Fruit fly (Drosophila melanogaster) whole organism, embryonic: ENCODE data around the gene elgi.

Experiments used
- B-H1 ChIP-seq: fragments of 200-800 bp; sonication (Bioruptor generic); IDR thresholded peaks from 3 replicates; pipeline ENCODE4 v1.3.6; 2022; ENCODE audit warnings: missing biosample characterization, missing genetic modification characterization
- Bgb ChIP-seq: fragments of 200-800 bp; sonication (Bioruptor generic); IDR thresholded peaks from 2 replicates; pipeline ENCODE4 v1.3.6; 2022; ENCODE audit warnings: missing biosample characterization, missing genetic modification characterization; ENCODE audit not compliant: partially characterized antibody
- CG10462 ChIP-seq: fragments of 200-800 bp; sonication (Bioruptor generic); optimal IDR thresholded peaks from 2 replicates; lab custom pipeline; 2016; ENCODE audit warnings: missing biosample characterization, missing genetic modification characterization
- CG10979 ChIP-seq: fragments of 200-800 bp; sonication (Bioruptor generic); optimal IDR thresholded peaks from 2 replicates; lab custom pipeline; 2018; ENCODE audit warnings: missing biosample characterization, mild to moderate bottlenecking, missing genetic modification characterization, moderate library complexity
- CG11696 ChIP-seq: fragments of 200-800 bp; sonication (Bioruptor generic); IDR thresholded peaks from 2 replicates; pipeline ENCODE4 v1.3.6; 2022; ENCODE audit warnings: missing biosample characterization, missing genetic modification characterization
- CG11723 ChIP-seq: fragments of 200-800 bp; sonication (Bioruptor generic); optimal IDR thresholded peaks from 2 replicates; lab custom pipeline; 2017; ENCODE audit warnings: missing biosample characterization, mild to moderate bottlenecking, missing genetic modification characterization
- CG1529 ChIP-seq: fragments of 200-800 bp; sonication (Bioruptor generic); optimal IDR thresholded peaks from 3 replicates; lab custom pipeline; 2018; ENCODE audit warnings: missing biosample characterization, missing genetic modification characterization
- CG15514 ChIP-seq: fragments of 200-800 bp; sonication (Bioruptor generic); optimal IDR thresholded peaks from 3 replicates; lab custom pipeline; 2017; ENCODE audit warnings: missing biosample characterization, missing genetic modification characterization, mild to moderate bottlenecking, moderate library complexity, missing genetic modification reagents
- CG18011 ChIP-seq: fragments of 200-800 bp; sonication (Bioruptor generic); optimal IDR thresholded peaks from 2 replicates; lab custom pipeline; 2017; ENCODE audit warnings: missing biosample characterization, missing genetic modification characterization, mild to moderate bottlenecking, moderate library complexity, missing genotype
- CG2120 ChIP-seq: fragments of 200-800 bp; sonication (Bioruptor generic); optimal IDR thresholded peaks from 3 replicates; lab custom pipeline; 2016; ENCODE audit warnings: missing biosample characterization, missing genetic modification characterization
- CG32772 ChIP-seq: fragments of 200-800 bp; sonication (Bioruptor generic); IDR thresholded peaks from 2 replicates; pipeline ENCODE4 v1.3.6; 2022; ENCODE audit warnings: missing biosample characterization, missing genetic modification characterization
- CG5245 ChIP-seq: fragments of 200-800 bp; sonication (Bioruptor generic); optimal IDR thresholded peaks from 3 replicates; lab custom pipeline; 2016; ENCODE audit warnings: missing biosample characterization, missing genetic modification characterization
- CG5953 ChIP-seq: fragments of 200-800 bp; sonication (Bioruptor generic); IDR thresholded peaks from 2 replicates; pipeline ENCODE4 v1.3.6; 2022; ENCODE audit warnings: missing biosample characterization, missing genetic modification characterization
- CG6683 ChIP-seq: fragments of 200-800 bp; sonication (Bioruptor generic); optimal IDR thresholded peaks from 2 replicates; lab custom pipeline; 2017; ENCODE audit warnings: missing biosample characterization, mild to moderate bottlenecking, missing genetic modification characterization, missing genetic modification reagents
- CG7928 ChIP-seq: fragments of 200-800 bp; sonication (Bioruptor generic); optimal IDR thresholded peaks from 2 replicates; lab custom pipeline; 2017; ENCODE audit warnings: missing biosample characterization, mild to moderate bottlenecking, missing genetic modification characterization
- CG8388 ChIP-seq: fragments of 200-800 bp; sonication (Bioruptor generic); optimal IDR thresholded peaks from 2 replicates; lab custom pipeline; 2019; ENCODE audit warnings: missing biosample characterization, mild to moderate bottlenecking, missing genetic modification characterization, moderate library complexity
- CG9797 ChIP-seq: fragments of 200-800 bp; sonication (Bioruptor generic); optimal IDR thresholded peaks from 3 replicates; lab custom pipeline; 2018; ENCODE audit warnings: missing biosample characterization, mild to moderate bottlenecking, missing genetic modification characterization
- CkIIα-i1 ChIP-seq: fragments of 200-800 bp; sonication (Bioruptor generic); IDR thresholded peaks from 2 replicates; pipeline ENCODE4 v1.3.6; 2022; ENCODE audit warnings: missing biosample characterization, missing genetic modification characterization
- D ChIP-seq, 2 experiments: fragments of 200-800 bp in 1 of 2; fragments of >200 bp in 1 of 2; sonication (Bioruptor generic) in 1 of 2; optimal IDR thresholded peaks; 2 replicates in 1 of 2; 3 replicates in 1 of 2; lab custom pipeline; 2017; ENCODE audit warnings: mild to moderate bottlenecking in 1 of 2, missing biosample characterization in 1 of 2, missing genetic modification characterization in 1 of 2, missing genetic modification reagents in 1 of 2
- Deaf1 ChIP-seq: fragments of 200-800 bp; optimal IDR thresholded peaks from 3 replicates; lab custom pipeline; 2019; ENCODE audit warnings: missing biosample characterization, mild to moderate bottlenecking, missing genetic modification characterization, moderate library complexity
- Dip2 ChIP-seq: fragments of 200-800 bp; sonication (Bioruptor generic); IDR thresholded peaks from 2 replicates; pipeline ENCODE4 v1.3.6; 2022; ENCODE audit warnings: missing biosample characterization, missing genetic modification characterization
- E2f1 ChIP-seq: fragments of 200-800 bp; sonication (Bioruptor generic); IDR thresholded peaks from 2 replicates; pipeline ENCODE4 v1.3.6; 2022; ENCODE audit warnings: missing biosample characterization, missing genetic modification characterization
- H15 ChIP-seq: fragments of 200-800 bp; sonication (Bioruptor generic); IDR thresholded peaks from 3 replicates; pipeline ENCODE4 v1.3.6; 2022; ENCODE audit warnings: missing biosample characterization, missing genetic modification characterization
- HHEX ChIP-seq: fragments of 200-800 bp; sonication (Bioruptor generic); optimal IDR thresholded peaks from 3 replicates; lab custom pipeline; 2017; ENCODE audit warnings: missing biosample characterization, mild to moderate bottlenecking, missing genetic modification characterization, missing genetic modification reagents
- HLH3B ChIP-seq: fragments of 200-800 bp; sonication (Bioruptor generic); IDR thresholded peaks from 2 replicates; pipeline ENCODE4 v1.3.6; 2022; ENCODE audit warnings: missing biosample characterization, missing genetic modification characterization
- Hsf ChIP-seq: fragments of 200-800 bp; sonication (Bioruptor generic); optimal IDR thresholded peaks from 3 replicates; lab custom pipeline; 2016; ENCODE audit warnings: missing biosample characterization, missing genetic modification characterization
- Kr ChIP-seq: fragments of 200-800 bp; sonication (Bioruptor generic); optimal IDR thresholded peaks from 2 replicates; lab custom pipeline; 2017; ENCODE audit warnings: missing biosample characterization, mild to moderate bottlenecking, missing genetic modification characterization
- Lpt ChIP-seq: fragments of >200 bp; optimal IDR thresholded peaks from 2 replicates; lab custom pipeline; 2018; ENCODE audit warnings: missing biosample characterization, missing genetic modification characterization
- Optix ChIP-seq: fragments of 200-800 bp; sonication (Bioruptor generic); IDR thresholded peaks from 3 replicates; pipeline ENCODE4 v1.3.6; 2022; ENCODE audit warnings: missing biosample characterization, missing genetic modification characterization
- PHDP ChIP-seq: fragments of 200-800 bp; sonication (Bioruptor generic); optimal IDR thresholded peaks from 3 replicates; lab custom pipeline; 2018; ENCODE audit warnings: missing biosample characterization, mild to moderate bottlenecking, missing genetic modification characterization, moderate library complexity
- Sin3A ChIP-seq: fragments of >200 bp; optimal IDR thresholded peaks from 2 replicates; lab custom pipeline; 2018
- Trl ChIP-seq, 3 experiments: fragments of >200 bp in 2 of 3; fragments of 200-800 bp in 1 of 3; sonication (Bioruptor generic) in 1 of 3; optimal IDR thresholded peaks; 2 replicates in 1 of 3; 3 replicates in 2 of 3; lab custom pipeline; 2016 to 2017; ENCODE audit warnings: missing biosample characterization in 1 of 3, missing genetic modification characterization in 1 of 3
- az2 ChIP-seq: fragments of 200-800 bp; sonication (Bioruptor generic); optimal IDR thresholded peaks from 3 replicates; lab custom pipeline; 2016; ENCODE audit warnings: missing biosample characterization, missing genetic modification characterization
- bcd ChIP-seq: fragments of 200-800 bp; sonication (Bioruptor generic); optimal IDR thresholded peaks from 2 replicates; lab custom pipeline; 2017; ENCODE audit warnings: missing biosample characterization, mild to moderate bottlenecking, missing genetic modification characterization
- chif ChIP-seq, 2 experiments: fragments of 200-800 bp; sonication (Bioruptor generic); optimal IDR thresholded peaks; 3 replicates each; lab custom pipeline; 2016; ENCODE audit warnings: missing biosample characterization in 2 of 2, missing genetic modification characterization in 2 of 2
- dati ChIP-seq: fragments of 200-800 bp; sonication (Bioruptor generic); IDR thresholded peaks from 2 replicates; pipeline ENCODE4 v1.3.6; 2022; ENCODE audit warnings: missing biosample characterization, missing genetic modification characterization
- esg ChIP-seq: fragments of 200-800 bp; sonication (Bioruptor generic); conservative IDR thresholded peaks from 2 replicates; pipeline ENCODE4 v1.3.6; 2022; ENCODE audit warnings: missing biosample characterization, missing genetic modification characterization
- gem ChIP-seq: fragments of 200-800 bp; sonication (Bioruptor generic); optimal IDR thresholded peaks from 2 replicates; lab custom pipeline; 2019; ENCODE audit warnings: missing biosample characterization, mild to moderate bottlenecking, missing genetic modification characterization, moderate library complexity
- gsb-n ChIP-seq: fragments of 200-800 bp; sonication (Bioruptor generic); optimal IDR thresholded peaks from 3 replicates; lab custom pipeline; 2018; ENCODE audit warnings: missing biosample characterization, mild to moderate bottlenecking, missing genetic modification characterization
- ind ChIP-seq: fragments of 200-800 bp; sonication (Bioruptor generic); optimal IDR thresholded peaks from 3 replicates; lab custom pipeline; 2016; ENCODE audit warnings: missing biosample characterization, missing genetic modification characterization
- mirr ChIP-seq: fragments of 200-800 bp; sonication (Bioruptor generic); optimal IDR thresholded peaks from 3 replicates; lab custom pipeline; 2018; ENCODE audit warnings: missing biosample characterization, mild to moderate bottlenecking, missing genetic modification characterization
- nerfin-1 ChIP-seq: fragments of 200-800 bp; sonication (Bioruptor generic); optimal IDR thresholded peaks from 3 replicates; lab custom pipeline; 2019; ENCODE audit warnings: missing biosample characterization, mild to moderate bottlenecking, missing genetic modification characterization, moderate library complexity
- nerfin-2 ChIP-seq: fragments of 200-800 bp; sonication (Bioruptor generic); IDR thresholded peaks from 2 replicates; pipeline ENCODE4 v1.3.6; 2022; ENCODE audit warnings: missing biosample characterization, missing genetic modification characterization; ENCODE audit not compliant: partially characterized antibody
- pb ChIP-seq: fragments of 200-800 bp; sonication (Bioruptor generic); optimal IDR thresholded peaks from 3 replicates; lab custom pipeline; 2016; ENCODE audit warnings: missing biosample characterization, missing genetic modification characterization
- pnt ChIP-seq: fragments of 200-800 bp; sonication (Bioruptor generic); optimal IDR thresholded peaks from 3 replicates; lab custom pipeline; 2016; ENCODE audit warnings: missing biosample characterization, missing genetic modification characterization
- shn ChIP-seq: fragments of 200-800 bp; sonication (Bioruptor generic); optimal IDR thresholded peaks from 3 replicates; lab custom pipeline; 2016; ENCODE audit warnings: missing biosample characterization, missing genetic modification characterization
- slbo ChIP-seq: fragments of 200-800 bp; sonication (Bioruptor generic); IDR thresholded peaks from 2 replicates; pipeline ENCODE4 v1.3.6; 2022; ENCODE audit warnings: missing biosample characterization, missing genetic modification characterization
- slou ChIP-seq: fragments of 200-800 bp; sonication (Bioruptor generic); optimal IDR thresholded peaks from 3 replicates; lab custom pipeline; 2016; ENCODE audit warnings: missing biosample characterization, missing genetic modification characterization
- sob ChIP-seq: fragments of 200-800 bp; sonication (Bioruptor generic); IDR thresholded peaks from 2 replicates; pipeline ENCODE4 v1.3.6; 2022; ENCODE audit warnings: missing biosample characterization, missing genetic modification characterization
- vnd ChIP-seq: fragments of 200-800 bp; sonication (Bioruptor generic); IDR thresholded peaks from 3 replicates; pipeline ENCODE4 v1.3.6; 2022; ENCODE audit warnings: missing biosample characterization, missing genetic modification characterization; ENCODE audit not compliant: partially characterized antibody
- zf30C ChIP-seq: fragments of 200-800 bp; sonication (Bioruptor generic); optimal IDR thresholded peaks from 3 replicates; lab custom pipeline; 2018; ENCODE audit warnings: missing biosample characterization, mild to moderate bottlenecking, missing genetic modification characterization

elgi gene

dm6 chr3L:15923352-15923751 is 33.0 kb upstream of the elgi start (continued):
- TF ChIP-seq CG11723 (GFP tag; lab: Kevin White, UChicago) (no peak), pb (GFP tag; lab: Kevin White, UChicago) (no peak), CG15514 (GFP tag; lab: Kevin White, UChicago) (peak; percentile 16), H15 (GFP tag; lab: Robert Waterston, UW) (no peak), chif (GFP tag; optimal IDR thresholded peaks at IDR 0.05; lab: Kevin White, UChicago) (no peak), CG18011 (GFP tag; lab: Kevin White, UChicago) (no peak), CG9797 (GFP tag; lab: Kevin White, UChicago) (no peak), Lpt (GFP tag; lab: Kevin White, UChicago) (no peak), CG6683 (GFP tag; lab: Kevin White, UChicago) (peak; percentile 21), E2f1 (GFP tag; lab: Robert Waterston, UW) (peak; percentile 33; the same call in 1 of the 2 replicates), CG7928 (GFP tag; lab: Kevin White, UChicago) (no peak), gem (tag; lab: Kevin White, UChicago) (peak; percentile 68), Bgb (no peak), PHDP (tag; lab: Kevin White, UChicago) (peak; percentile 46), slou (no peak), slbo (GFP tag; lab: Robert Waterston, UW) (peak; percentile 65), Kr (no peak), HHEX (peak; percentile 24), B-H1 (no peak), CG1529 (GFP tag; lab: Kevin White, UChicago) (no peak), esg (GFP tag; lab: Robert Waterston, UW) (no peak), pnt (GFP tag; lab: Kevin White, UChicago) (no peak), Trl (optimal IDR thresholded peaks at IDR 0.05; lab: Kevin White, UChicago) (no peak), Trl (GFP tag; optimal IDR thresholded peaks at IDR 0.05; lab: Kevin White, UChicago) (no peak), CG5245 (GFP tag; lab: Kevin White, UChicago) (no peak), Dip2 (GFP tag; lab: Robert Waterston, UW) (no peak), vnd (GFP tag; lab: Robert Waterston, UW) (no peak), shn (GFP tag; lab: Kevin White, UChicago) (no peak), Deaf1 (peak; percentile 26), CG5953 (GFP tag; lab: Robert Waterston, UW) (no peak), Optix (GFP tag; lab: Robert Waterston, UW) (no peak), CG2120 (GFP tag; lab: Kevin White, UChicago) (peak; percentile 60), Hsf (GFP tag; lab: Kevin White, UChicago) (peak; percentile 22), CG32772 (0 out of 2 replicates have a peak, but pooled peaks have one; percentile 21), zf30C (GFP tag; lab: Kevin White, UChicago) (no peak), sob (GFP tag; lab: Robert Waterston, UW) (0 out of 2 replicates have a peak, but pooled peaks have one; percentile 20), dati (GFP tag; lab: Robert Waterston, UW) (no peak), ind (GFP tag; lab: Kevin White, UChicago) (peak; percentile 21), HLH3B (GFP tag; lab: Robert Waterston, UW) (0 out of 2 replicates have a peak, but pooled peaks have one; percentile 53), CG10979 (tag; lab: Kevin White, UChicago) (peak; percentile 45), Sin3A (no peak), CkIIα-i1 (GFP tag; lab: Robert Waterston, UW) (no peak), mirr (no peak), D (optimal IDR thresholded peaks at IDR 0.05; lab: Kevin White, UChicago) (no peak), D (GFP tag; optimal IDR thresholded peaks at IDR 0.05; lab: Kevin White, UChicago) (peak; percentile 21), CG11696 (no peak), CG10462 (GFP tag; lab: Kevin White, UChicago) (no peak), bcd (GFP tag; lab: Kevin White, UChicago) (no peak), gsb-n (no peak), nerfin-2 (GFP tag; lab: Robert Waterston, UW) (no peak), CG8388 (no peak), az2 (GFP tag; lab: Kevin White, UChicago) (peak; percentile 28), nerfin-1 (tag; lab: Kevin White, UChicago) (peak; percentile 14)
